Fruit fly (Drosophila melanogaster): ENCODE data around the gene SLIRP1.

Gene SLIRP1

dm6 chrX:21306485-21307142 lies 12.5 kb downstream of the SLIRP1 start, which contains the start of gene Abca3 (continued):
- TF ChIP-seq gcm2 (GFP tag; optimal IDR thresholded peaks at IDR 0.05) (no peak), Hand (GFP tag; optimal IDR thresholded peaks at IDR 0.05) (no peak), slou (GFP tag; optimal IDR thresholded peaks at IDR 0.05) (no peak), gem (tag; optimal IDR thresholded peaks at IDR 0.05) (peak; percentile 70), Med (GFP tag) (peak; percentile 88), Nf-YA (GFP tag; IDR thresholded peaks at IDR 0.05) (no peak), fd64A (GFP tag; optimal IDR thresholded peaks at IDR 0.05) (no peak), CG30403 (GFP tag; optimal IDR thresholded peaks at IDR 0.05) (peak; percentile 66), ranshi (GFP tag; IDR thresholded peaks at IDR 0.05) (no peak; the same call in 1 of the 2 replicates), Rx (GFP tag; IDR thresholded peaks at IDR 0.05) (peak; percentile 17; the same call in 1 of the 2 replicates), Mes4 (GFP tag; optimal IDR thresholded peaks at IDR 0.05) (no peak), CG10267 (tag; optimal IDR thresholded peaks at IDR 0.05) (peak; percentile 55), Fer1 (GFP tag; optimal IDR thresholded peaks at IDR 0.05) (peak; percentile 74), BEAF-32 (GFP tag; optimal IDR thresholded peaks at IDR 0.05) (peak; percentile 37), CG17385 (GFP tag; optimal IDR thresholded peaks at IDR 0.05) (peak; percentile 55), Usf (GFP tag; optimal IDR thresholded peaks at IDR 0.05) (peak; percentile 12), Elba2 (GFP tag; optimal IDR thresholded peaks at IDR 0.05) (no peak), Hmr (GFP tag; optimal IDR thresholded peaks at IDR 0.05) (peak; percentile 82), tio (GFP tag; optimal IDR thresholded peaks at IDR 0.05) (no peak), CG11085 (GFP tag; IDR thresholded peaks at IDR 0.05) (no peak), CG17802 (tag; optimal IDR thresholded peaks at IDR 0.05) (no peak), CG10959 (GFP tag; IDR thresholded peaks at IDR 0.05) (0 out of 2 replicates have a peak, but pooled peaks have one; percentile 13), CG9215 (GFP tag; IDR thresholded peaks at IDR 0.05) (peak; percentile 66), h (optimal IDR thresholded peaks at IDR 0.05) (no peak), btn (GFP tag; optimal IDR thresholded peaks at IDR 0.05) (peak; percentile 10), Opbp (GFP tag; IDR thresholded peaks at IDR 0.05; ENCODE audit: partially characterized antibody) (0 out of 3 replicates have a peak, but pooled peaks have one; percentile 26), cad (GFP tag; optimal IDR thresholded peaks at IDR 0.05) (no peak), Stat92E (GFP tag; optimal IDR thresholded peaks at IDR 0.05) (peak in 1 of 3 experiments; percentile 24), chinmo (GFP tag; IDR thresholded peaks at IDR 0.05; ENCODE audit: partially characterized antibody) (no peak), gsb-n (tag; optimal IDR thresholded peaks at IDR 0.05) (peak; percentile 23), sd (tag; optimal IDR thresholded peaks at IDR 0.05) (no peak), inv (GFP tag; IDR thresholded peaks at IDR 0.05; ENCODE audit: partially characterized antibody) (no peak), nom (GFP tag; optimal IDR thresholded peaks at IDR 0.05) (no peak), CG17568 (GFP tag; optimal IDR thresholded peaks at IDR 0.05) (peak; percentile 42), CG3838 (GFP tag; optimal IDR thresholded peaks at IDR 0.05) (peak; percentile 40), CG16813 (GFP tag; IDR thresholded peaks at IDR 0.05; ENCODE audit: partially characterized antibody) (no peak), z (GFP tag; IDR thresholded peaks at IDR 0.05) (no peak), pho (GFP tag; optimal IDR thresholded peaks at IDR 0.05) (peak; percentile 69), CG10366 (GFP tag; IDR thresholded peaks at IDR 0.05) (peak; percentile 21; the same call in 1 of the 2 replicates), CG5245 (GFP tag; optimal IDR thresholded peaks at IDR 0.05) (no peak), CG1024 (GFP tag; IDR thresholded peaks at IDR 0.05) (no peak), CG8290 (GFP tag; optimal IDR thresholded peaks at IDR 0.05) (peak; percentile 45), CG8290 (tag; optimal IDR thresholded peaks at IDR 0.05) (peak in 1 of 2 experiments; percentile 29), Hr78 (GFP tag; optimal IDR thresholded peaks at IDR 0.05) (no peak), CG9727 (GFP tag; optimal IDR thresholded peaks at IDR 0.05) (peak; percentile 41), twi (tag; optimal IDR thresholded peaks at IDR 0.05) (peak; percentile 57), seq (GFP tag; IDR thresholded peaks at IDR 0.05) (no peak), CG10274 (GFP tag; optimal IDR thresholded peaks at IDR 0.05) (peak; percentile 13), Vsx1 (GFP tag; optimal IDR thresholded peaks at IDR 0.05) (peak; percentile 89), disco-r (GFP tag; optimal IDR thresholded peaks at IDR 0.05) (no peak)

Data from whole organism, embryonic.